Worm (Caenorhabditis elegans) whole organism, L1 larva: ENCODE data around the gene clec-52.

Experiments
- C04F5.9 ChIP-seq: sonication (generic microtip); optimal IDR thresholded peaks from 2 replicates; lab custom pipeline; 2016; ENCODE audit warnings: missing genetic modification characterization, missing compliant biosample characterization
- F16B12.6 ChIP-seq: fragments of 150-350 bp; optimal IDR thresholded peaks from 2 replicates; lab custom pipeline; 2014; ENCODE audit warnings: missing biosample characterization, missing genetic modification characterization
- aha-1 ChIP-seq: fragments of 150-350 bp; optimal IDR thresholded peaks from 2 replicates; lab custom pipeline; 2014; ENCODE audit warnings: missing biosample characterization, missing genetic modification characterization
- blmp-1 ChIP-seq: fragments of 150-350 bp; optimal IDR thresholded peaks from 2 replicates; lab custom pipeline; 2014; ENCODE audit warnings: missing biosample characterization, missing genetic modification characterization
- ceh-63 ChIP-seq: fragments of 200-800 bp; sonication (Bioruptor generic); optimal IDR thresholded peaks from 2 replicates; lab custom pipeline; 2018; ENCODE audit warnings: mild to moderate bottlenecking, missing genetic modification characterization, missing compliant biosample characterization
- ceh-82 ChIP-seq, 3 experiments: fragments of 150-350 bp in 1 of 3; sonication (generic microtip) in 2 of 3; optimal IDR thresholded peaks; 2 replicates each; lab custom pipeline; 2014 to 2017; ENCODE audit warnings: missing biosample characterization in 3 of 3, missing genetic modification characterization in 3 of 3
- ceh-88 ChIP-seq: fragments of 200-800 bp; sonication (Bioruptor generic); IDR thresholded peaks from 2 replicates; pipeline ENCODE4 v1.3.6; 2022; ENCODE audit warnings: missing genetic modification characterization, missing compliant biosample characterization
- dpl-1 ChIP-seq, 3 experiments: fragments of 150-350 bp in 2 of 3; sonication (generic microtip) in 1 of 3; optimal IDR thresholded peaks; 2 replicates each; lab custom pipeline; 2014 to 2017; ENCODE audit warnings: missing biosample characterization in 3 of 3, missing genetic modification characterization in 3 of 3, missing genetic modification reagents in 3 of 3
- dsc-1 ChIP-seq: sonication (generic microtip); optimal IDR thresholded peaks from 2 replicates; lab custom pipeline; 2016; ENCODE audit warnings: mild to moderate bottlenecking, missing genetic modification characterization, missing compliant biosample characterization
- efl-1 ChIP-seq, 4 experiments: fragments of 150-350 bp; optimal IDR thresholded peaks in 3 of 4; peaks in 1 of 4; 1 replicate in 1 of 4; 2 replicates in 3 of 4; lab custom pipeline; 2014; ENCODE audit warnings: missing biosample characterization in 2 of 4, missing genetic modification characterization in 2 of 4, missing genetic modification reagents in 2 of 4
- efl-3 ChIP-seq: fragments of 200-800 bp; sonication (Bioruptor generic); optimal IDR thresholded peaks from 2 replicates; lab custom pipeline; 2018; ENCODE audit warnings: mild to moderate bottlenecking, missing genetic modification characterization, missing compliant biosample characterization
- egl-27 ChIP-seq, 2 experiments: fragments of 150-350 bp in 1 of 2; sonication (generic microtip); optimal IDR thresholded peaks; 3 replicates each; lab custom pipeline; 2017 to 2018; ENCODE audit warnings: missing biosample characterization in 2 of 2, missing genetic modification characterization in 2 of 2, missing genetic modification reagents in 2 of 2
- fkh-4 ChIP-seq: sonication (generic microtip); optimal IDR thresholded peaks from 2 replicates; lab custom pipeline; 2016; ENCODE audit warnings: missing compliant biosample characterization, missing genetic modification characterization, borderline replicate concordance
- hlh-17 ChIP-seq: fragments of 200-800 bp; sonication (Bioruptor generic); optimal IDR thresholded peaks from 2 replicates; lab custom pipeline; 2018; ENCODE audit warnings: missing genetic modification characterization, mild to moderate bottlenecking, missing compliant biosample characterization, moderate library complexity, borderline replicate concordance
- hlh-4 ChIP-seq: sonication (generic microtip); optimal IDR thresholded peaks from 2 replicates; lab custom pipeline; 2016; ENCODE audit warnings: mild to moderate bottlenecking, missing genetic modification characterization, missing compliant biosample characterization
- irx-1 ChIP-seq: sonication (generic microtip); optimal IDR thresholded peaks from 2 replicates; lab custom pipeline; 2016; ENCODE audit warnings: missing genetic modification characterization, missing compliant biosample characterization
- lin-13 ChIP-seq: fragments of 150-350 bp; optimal IDR thresholded peaks from 2 replicates; lab custom pipeline; 2014; ENCODE audit warnings: missing biosample characterization, missing genetic modification reagents, missing genetic modification characterization
- lin-14 ChIP-seq: fragments of 200-800 bp; sonication (Bioruptor generic); optimal IDR thresholded peaks from 2 replicates; lab custom pipeline; 2018; ENCODE audit warnings: mild to moderate bottlenecking, missing genetic modification characterization, moderate library complexity, missing compliant biosample characterization
- lin-15B ChIP-seq: fragments of 150-350 bp; sonication (generic microtip); optimal IDR thresholded peaks from 3 replicates; lab custom pipeline; 2014; ENCODE audit warnings: missing biosample characterization, missing genetic modification characterization
- lin-35 ChIP-seq, 2 experiments: fragments of 150-350 bp; optimal IDR thresholded peaks; 2 replicates each; lab custom pipeline; 2014; ENCODE audit warnings: missing biosample characterization in 2 of 2, missing genetic modification characterization in 2 of 2, missing genetic modification reagents in 2 of 2
- lir-3 ChIP-seq: sonication (generic microtip); optimal IDR thresholded peaks from 2 replicates; lab custom pipeline; 2016; ENCODE audit warnings: mild to moderate bottlenecking, missing genetic modification characterization, moderate library complexity, missing compliant biosample characterization; ENCODE audit not compliant: poor library complexity
- mdl-1 ChIP-seq, 2 experiments: fragments of 150-350 bp; optimal IDR thresholded peaks; 2 replicates each; lab custom pipeline; 2014 to 2017; ENCODE audit warnings: missing biosample characterization in 2 of 2, missing genetic modification characterization in 2 of 2, inconsistent platforms in 1 of 2
- mef-2 ChIP-seq: fragments of 150-350 bp; optimal IDR thresholded peaks from 2 replicates; lab custom pipeline; 2014; ENCODE audit warnings: missing biosample characterization, missing genetic modification characterization
- nhr-12 ChIP-seq: sonication (generic microtip); optimal IDR thresholded peaks from 2 replicates; lab custom pipeline; 2017; ENCODE audit warnings: missing biosample characterization, missing genetic modification characterization
- nhr-237 ChIP-seq: fragments of 150-350 bp; optimal IDR thresholded peaks from 2 replicates; lab custom pipeline; 2014; ENCODE audit warnings: missing biosample characterization, missing genetic modification characterization
- nhr-28 ChIP-seq: fragments of 150-350 bp; optimal IDR thresholded peaks from 2 replicates; lab custom pipeline; 2014; ENCODE audit warnings: missing biosample characterization, missing genetic modification characterization
- nhr-47 ChIP-seq: sonication (generic microtip); optimal IDR thresholded peaks from 2 replicates; lab custom pipeline; 2016; ENCODE audit warnings: mild to moderate bottlenecking, missing genetic modification characterization, moderate library complexity, missing compliant biosample characterization
- nhr-71 ChIP-seq: sonication (generic microtip); optimal IDR thresholded peaks from 2 replicates; lab custom pipeline; 2016; ENCODE audit warnings: mild to moderate bottlenecking, missing genetic modification characterization, moderate library complexity, missing compliant biosample characterization
- nhr-77 ChIP-seq: fragments of 150-350 bp; optimal IDR thresholded peaks from 2 replicates; lab custom pipeline; 2014; ENCODE audit warnings: missing biosample characterization, missing genetic modification characterization
- nhr-90 ChIP-seq: sonication (generic microtip); optimal IDR thresholded peaks from 2 replicates; lab custom pipeline; 2016; ENCODE audit warnings: mild to moderate bottlenecking, missing genetic modification characterization, missing compliant biosample characterization; ENCODE audit not compliant: poor library complexity
- pag-3 ChIP-seq: sonication (generic microtip); optimal IDR thresholded peaks from 2 replicates; lab custom pipeline; 2017; ENCODE audit warnings: missing genetic modification characterization, mild to moderate bottlenecking, missing compliant biosample characterization, antibody characterized with exemption, borderline replicate concordance; ENCODE audit not compliant: insufficient read depth
- pqm-1 ChIP-seq: sonication (generic microtip); optimal IDR thresholded peaks from 3 replicates; lab custom pipeline; 2017; ENCODE audit warnings: missing biosample characterization, missing genetic modification characterization
- rnt-1 ChIP-seq: sonication (generic microtip); optimal IDR thresholded peaks from 2 replicates; lab custom pipeline; 2016; ENCODE audit warnings: mild to moderate bottlenecking, missing genetic modification characterization, moderate library complexity, missing compliant biosample characterization
- snu-23 ChIP-seq: sonication (generic microtip); optimal IDR thresholded peaks from 2 replicates; lab custom pipeline; 2016; ENCODE audit warnings: missing genetic modification characterization, missing compliant biosample characterization
- sox-4 ChIP-seq: sonication (generic microtip); optimal IDR thresholded peaks from 2 replicates; lab custom pipeline; 2016; ENCODE audit warnings: missing genetic modification characterization, missing compliant biosample characterization
- sptf-1 ChIP-seq: fragments of 150-350 bp; optimal IDR thresholded peaks from 2 replicates; lab custom pipeline; 2014; ENCODE audit warnings: missing biosample characterization, missing genetic modification characterization
- swsn-7 ChIP-seq: sonication (generic microtip); optimal IDR thresholded peaks from 2 replicates; lab custom pipeline; 2016; ENCODE audit warnings: missing genetic modification characterization, missing compliant biosample characterization
- tlp-1 ChIP-seq: fragments of 150-350 bp; optimal IDR thresholded peaks from 2 replicates; lab custom pipeline; 2014; ENCODE audit warnings: missing biosample characterization, missing genetic modification characterization
- unc-30 ChIP-seq: sonication (generic microtip); optimal IDR thresholded peaks from 2 replicates; lab custom pipeline; 2017; ENCODE audit warnings: missing biosample characterization, missing genetic modification characterization
- vab-15 ChIP-seq: sonication (generic microtip); optimal IDR thresholded peaks from 2 replicates; lab custom pipeline; 2017; ENCODE audit warnings: missing genotype, mild to moderate bottlenecking, missing genetic modification characterization, missing compliant biosample characterization
- zip-4 ChIP-seq: fragments of 200-800 bp; sonication (Bioruptor generic); optimal IDR thresholded peaks from 2 replicates; lab custom pipeline; 2018; ENCODE audit warnings: mild to moderate bottlenecking, missing genetic modification characterization, moderate library complexity, missing compliant biosample characterization
- ztf-4 ChIP-seq: fragments of 150-350 bp; optimal IDR thresholded peaks from 2 replicates; lab custom pipeline; 2014; ENCODE audit warnings: missing biosample characterization, missing genetic modification characterization

clec-52 gene

ce11 chrIV:8142735-8143550, 25.6 kb downstream of the clec-52 start, which contains the start of gene pmk-2 (continued):
- TF ChIP-seq dpl-1 (GFP tag; optimal IDR thresholded peaks at IDR 0.05; lab: Kevin White, UChicago) = no peak

- TF ChIP-seq sptf-1 (tag; lab: Kevin White, UChicago) = no peak
- TF ChIP-seq hlh-17 (GFP tag; lab: Kevin White, UChicago) = no peak
- TF ChIP-seq lin-14 (GFP tag; lab: Kevin White, UChicago) = no peak
- peak; percentile 2 for TF ChIP-seq blmp-1 (tag; lab: Kevin White, UChicago)
- TF ChIP-seq, all 84 proteins: peak for 1
Observed at ce11 chrIV:8138984-8139383, 29.6 kb downstream of the clec-52 start, which contains the start of gene pmk-3. TSS of gene pmk-3 (plus strand) at chrIV:8139219.

- TF ChIP-seq egl-27 (tag; optimal IDR thresholded peaks at IDR 0.05; lab: Kevin White, UChicago) = no peak
- no peak for TF ChIP-seq nhr-12
- TF ChIP-seq fkh-4 (tag; lab: Kevin White, UChicago) = peak; percentile 74
- no peak for TF ChIP-seq irx-1 (tag; lab: Kevin White, UChicago)
- TF ChIP-seq hlh-4 = no peak
- TF ChIP-seq dsc-1 = peak; percentile 93
Observed at ce11 chrIV:8136548-8136947, 32.0 kb downstream of the clec-52 start.

- TF ChIP-seq ceh-88 (GFP tag; lab: Robert Waterston, UW) (no peak), nhr-77 (tag; lab: Kevin White, UChicago) (peak; percentile 63), zip-4 (GFP tag; lab: Kevin White, UChicago) (no peak), sox-4 (no peak), pag-3 (no peak), aha-1 (no peak), nhr-47 (tag; lab: Kevin White, UChicago) (peak; percentile 43), lin-14 (GFP tag; lab: Kevin White, UChicago) (peak; percentile 65), dpl-1 (GFP tag; optimal IDR thresholded peaks at IDR 0.05; lab: Kevin White, UChicago) (peak; percentile 25 to 58 (median 46)), nhr-28 (tag; lab: Kevin White, UChicago) (no peak), unc-30 (tag; lab: Kevin White, UChicago) (no peak), efl-3 (no peak), mef-2 (tag; lab: Kevin White, UChicago) (no peak), ceh-63 (no peak), C04F5.9 (no peak), mdl-1 (tag; optimal IDR thresholded peaks at IDR 0.05; lab: Kevin White, UChicago) (peak in 1 of 2 experiments; percentile 73), ceh-82 (tag; optimal IDR thresholded peaks at IDR 0.05; lab: Kevin White, UChicago) (peak in 2 of 3 experiments; percentile 28 to 75), efl-1 (optimal IDR thresholded peaks at IDR 0.05; lab: Kevin White, UChicago) (peak; percentile 48 to 71), efl-1 (GFP tag; optimal IDR thresholded peaks at IDR 0.05 in 1 of 2; lab: Kevin White, UChicago) (peak in 1 of 2 experiments; percentile 61), lir-3 (tag; lab: Kevin White, UChicago) (no peak), snu-23 (GFP tag; lab: Kevin White, UChicago) (peak; percentile 60), swsn-7 (tag; lab: Kevin White, UChicago) (peak; percentile 24), lin-13 (GFP tag; lab: Kevin White, UChicago) (peak; percentile 26), lin-35 (GFP tag; optimal IDR thresholded peaks at IDR 0.05; lab: Kevin White, UChicago) (peak; percentile 69 to 77), nhr-90 (tag; lab: Kevin White, UChicago) (no peak), pqm-1 (tag; lab: Kevin White, UChicago) (no peak), nhr-12 (no peak), F16B12.6 (tag; lab: Kevin White, UChicago) (peak; percentile 24), dsc-1 (no peak), nhr-237 (tag; lab: Kevin White, UChicago) (no peak), nhr-71 (tag; lab: Kevin White, UChicago) (peak; percentile 60), rnt-1 (tag; lab: Kevin White, UChicago) (peak; percentile 56), blmp-1 (tag; lab: Kevin White, UChicago) (peak; percentile 36), ztf-4 (tag; lab: Kevin White, UChicago) (no peak), lin-15B (tag; lab: Kevin White, UChicago) (peak; percentile 77), vab-15 (no peak), tlp-1 (tag; lab: Kevin White, UChicago) (no peak)
Observed at ce11 chrIV:8136005-8136512, 32.5 kb downstream of the clec-52 start, which contains the start of the genes isp-1 and islo-1. TSS of gene isp-1 (minus strand) at chrIV:8136055. TSS of gene islo-1 (plus strand) at chrIV:8136389.
